Worm (Caenorhabditis elegans): ENCODE data around the gene F20D6.5.

The F20D6.5 gene

ce11 chrV:8178279-8178678 lies 16.5 kb downstream of the F20D6.5 start:
- TF ChIP-seq madf-9 (GFP tag; conservative IDR thresholded peaks at IDR 0.05) (no peak), cey-2 (tag; optimal IDR thresholded peaks at IDR 0.05; ENCODE audit: borderline replicate concordance, insufficient read depth) (no peak), nhr-25 (tag; optimal IDR thresholded peaks at IDR 0.05; ENCODE audit: borderline replicate concordance, insufficient read depth) (no peak), duxl-1 (tag; optimal IDR thresholded peaks at IDR 0.05; ENCODE audit: poor library complexity) (no peak), Y48G9A.11 (GFP tag; IDR thresholded peaks at IDR 0.05) (no peak), unc-39 (tag; optimal IDR thresholded peaks at IDR 0.05) (no peak), daf-16 (GFP tag; optimal IDR thresholded peaks at IDR 0.05) (no peak), daf-16 (tag; optimal IDR thresholded peaks at IDR 0.05) (no peak), spr-3 (GFP tag; optimal IDR thresholded peaks at IDR 0.05) (no peak), mdl-1 (tag; optimal IDR thresholded peaks at IDR 0.05) (no peak), lin-1 (GFP tag; IDR thresholded peaks at IDR 0.05) (no peak), dmd-8 (GFP tag; IDR thresholded peaks at IDR 0.05) (no peak), set-16 (GFP tag; IDR thresholded peaks at IDR 0.05) (no peak), skn-1 (tag; optimal IDR thresholded peaks at IDR 0.05) (no peak), lin-38 (GFP tag; IDR thresholded peaks at IDR 0.05) (no peak)

- peak; percentile 62; the same call in 1 of the 2 replicates for TF ChIP-seq ceh-44 (GFP tag; IDR thresholded peaks at IDR 0.05)
- 0 out of 2 replicates have a peak, but pooled peaks have one; percentile 25 for TF ChIP-seq madf-9 (GFP tag; conservative IDR thresholded peaks at IDR 0.05)
- no peak for TF ChIP-seq ceh-28 (tag; optimal IDR thresholded peaks at IDR 0.05)
- peak in 1 of 2 experiments; percentile 36 for TF ChIP-seq lsy-2 (tag; optimal IDR thresholded peaks at IDR 0.05)
- TF ChIP-seq nhr-6 (tag; optimal IDR thresholded peaks at IDR 0.05): peak; percentile 62
- peak; percentile 51; the same call in 1 of the 2 replicates for TF ChIP-seq hmg-1.1 (GFP tag; IDR thresholded peaks at IDR 0.05)
- TF ChIP-seq Y105C5A.15 (GFP tag; IDR thresholded peaks at IDR 0.05): no peak
- TF ChIP-seq php-3 (GFP tag; IDR thresholded peaks at IDR 0.05): 0 out of 2 replicates have a peak, but pooled peaks have one; percentile 8
- TF ChIP-seq snpc-1.2 (GFP tag; IDR thresholded peaks at IDR 0.05): no peak
- no peak for TF ChIP-seq daf-19 (GFP tag; conservative IDR thresholded peaks at IDR 0.05)
- TF ChIP-seq lin-13 (GFP tag; optimal IDR thresholded peaks at IDR 0.05): peak; percentile 48
- peak; percentile 47; the same call in 1 of the 2 replicates for TF ChIP-seq dmd-6 (GFP tag; IDR thresholded peaks at IDR 0.05)
- TF ChIP-seq hlh-11 (tag; optimal IDR thresholded peaks at IDR 0.05): peak; percentile 35
- TF ChIP-seq D1046.2 (GFP tag; IDR thresholded peaks at IDR 0.05): 0 out of 2 replicates have a peak, but pooled peaks have one; percentile 66
- no peak for TF ChIP-seq daf-16 (GFP tag; optimal IDR thresholded peaks at IDR 0.05)
- TF ChIP-seq daf-16 (tag; optimal IDR thresholded peaks at IDR 0.05): peak; percentile 89
- TF ChIP-seq mxl-3 (GFP tag; optimal IDR thresholded peaks at IDR 0.05): peak; percentile 5
- TF ChIP-seq dve-1 (tag; optimal IDR thresholded peaks at IDR 0.05; ENCODE audit: insufficient read depth): peak; percentile 64
- peak; percentile 12 for TF ChIP-seq nhr-28 (tag; optimal IDR thresholded peaks at IDR 0.05)
- TF ChIP-seq tra-1 (GFP tag; IDR thresholded peaks at IDR 0.05): no peak
- no peak for TF ChIP-seq aha-1 (tag)
- peak; percentile 89 for TF ChIP-seq lin-38 (GFP tag; IDR thresholded peaks at IDR 0.05)
- no peak for TF ChIP-seq unc-130 (GFP tag; optimal IDR thresholded peaks at IDR 0.05)
- 0 out of 2 replicates have a peak, but pooled peaks have one; percentile 15 for TF ChIP-seq ceh-20 (GFP tag; IDR thresholded peaks at IDR 0.05)
- TF ChIP-seq pqm-1 (tag; optimal IDR thresholded peaks at IDR 0.05): no peak
- no peak for TF ChIP-seq nhr-237 (tag; optimal IDR thresholded peaks at IDR 0.05)
- peak; percentile 0 for TF ChIP-seq hlh-30 (tag; optimal IDR thresholded peaks at IDR 0.05; ENCODE audit: insufficient read depth)
Measured at ce11 chrV:8178914-8179542, 17.3 kb downstream of the F20D6.5 start, which contains the start of gene srp-7. Gene srp-7, plus strand, starts transcription at chrV:8179126.
